Worm (Caenorhabditis elegans) whole organism, L4 larva: ENCODE results near the gene T10G3.1.

ENCODE experiments used
- F44E2.7 ChIP-seq: fragments of 200-800 bp; sonication (Bioruptor generic); IDR thresholded peaks from 2 replicates; pipeline ENCODE4 v2.1.2; 2022; ENCODE audit warnings: missing genetic modification characterization, missing compliant biosample characterization
- R02D3.7 ChIP-seq: fragments of 150-350 bp; sonication (generic microtip); optimal IDR thresholded peaks from 3 replicates; lab custom pipeline; 2014; ENCODE audit warnings: missing biosample characterization, missing genetic modification characterization
- ZK546.5 ChIP-seq, 2 experiments: sonication (generic microtip); optimal IDR thresholded peaks; 2 replicates each; lab custom pipeline; 2017; ENCODE audit warnings: missing biosample characterization in 2 of 2, missing genetic modification characterization in 2 of 2
- aha-1 ChIP-seq: fragments of 150-350 bp; peaks from one replicate; lab custom pipeline; 2014; ENCODE audit warnings: missing biosample characterization, missing genetic modification characterization
- arid-1 ChIP-seq: fragments of 200-800 bp; sonication (Bioruptor generic); conservative IDR thresholded peaks from 2 replicates; pipeline ENCODE4 v1.3.6; 2022; ENCODE audit warnings: missing genetic modification reagents, missing genetic modification characterization, missing compliant biosample characterization
- ceh-20 ChIP-seq: fragments of 200-800 bp; sonication (Bioruptor generic); IDR thresholded peaks from 2 replicates; pipeline ENCODE4 v1.3.6; 2022; ENCODE audit warnings: missing genetic modification reagents, missing genetic modification characterization, missing compliant biosample characterization
- ceh-28 ChIP-seq: fragments of 150-350 bp; optimal IDR thresholded peaks from 2 replicates; lab custom pipeline; 2014; ENCODE audit warnings: missing biosample characterization, missing genetic modification reagents, missing genetic modification characterization
- ceh-62 ChIP-seq: sonication (generic microtip); optimal IDR thresholded peaks from 2 replicates; lab custom pipeline; 2017; ENCODE audit warnings: missing biosample characterization, missing genetic modification characterization
- ceh-82 ChIP-seq: sonication (generic microtip); optimal IDR thresholded peaks from 2 replicates; lab custom pipeline; 2017; ENCODE audit warnings: missing biosample characterization, missing genetic modification characterization
- ces-1 ChIP-seq: fragments of 150-350 bp; sonication (generic microtip); optimal IDR thresholded peaks from 4 replicates; lab custom pipeline; 2014; ENCODE audit warnings: missing biosample characterization, missing genetic modification reagents, missing genetic modification characterization
- ctbp-1 ChIP-seq: fragments of 200-800 bp; sonication (Bioruptor generic); IDR thresholded peaks from 2 replicates; pipeline ENCODE4 v1.3.6; 2022; ENCODE audit warnings: missing genetic modification reagents, missing genetic modification characterization, missing compliant biosample characterization
- daf-16 ChIP-seq, 3 experiments: sonication (generic microtip); optimal IDR thresholded peaks; 2 replicates each; lab custom pipeline; 2016 to 2017; ENCODE audit warnings: missing genetic modification characterization in 3 of 3, missing genetic modification reagents in 3 of 3, mild to moderate bottlenecking in 2 of 3, missing compliant biosample characterization in 2 of 3, missing biosample characterization in 1 of 3, moderate library complexity in 1 of 3
- daf-19 ChIP-seq: fragments of 200-800 bp; sonication (Bioruptor generic); conservative IDR thresholded peaks from 2 replicates; pipeline ENCODE4 v1.3.6; 2022; ENCODE audit warnings: missing genetic modification characterization, missing compliant biosample characterization
- daf-8 ChIP-seq: fragments of 200-800 bp; sonication (Bioruptor generic); IDR thresholded peaks from 2 replicates; pipeline ENCODE4 v1.3.6; 2022; ENCODE audit warnings: missing genetic modification characterization, missing compliant biosample characterization
- dmd-6 ChIP-seq: fragments of 200-800 bp; sonication (Bioruptor generic); IDR thresholded peaks from 2 replicates; pipeline ENCODE4 v1.3.6; 2022; ENCODE audit warnings: missing genetic modification reagents, missing genetic modification characterization, missing compliant biosample characterization
- dmd-8 ChIP-seq: fragments of 200-800 bp; sonication (Bioruptor generic); IDR thresholded peaks from 2 replicates; pipeline ENCODE4 v1.3.6; 2022; ENCODE audit warnings: missing genetic modification characterization, missing compliant biosample characterization
- dve-1 ChIP-seq: sonication (generic microtip); optimal IDR thresholded peaks from 2 replicates; lab custom pipeline; 2017; ENCODE audit warnings: antibody characterized with exemption, mild to moderate bottlenecking, missing genetic modification characterization, missing compliant biosample characterization; ENCODE audit not compliant: insufficient read depth
- fos-1 ChIP-seq: fragments of 150-350 bp; optimal IDR thresholded peaks from 2 replicates; lab custom pipeline; 2014; ENCODE audit warnings: missing biosample characterization, missing genetic modification characterization
- hlh-30 ChIP-seq: sonication (generic microtip); optimal IDR thresholded peaks from 2 replicates; lab custom pipeline; 2017; ENCODE audit warnings: antibody characterized with exemption, mild to moderate bottlenecking, missing genetic modification characterization, missing compliant biosample characterization; ENCODE audit not compliant: insufficient read depth
- hmg-1.1 ChIP-seq: fragments of 200-800 bp; sonication (Bioruptor generic); IDR thresholded peaks from 2 replicates; pipeline ENCODE4 v1.3.6; 2022; ENCODE audit warnings: missing genetic modification reagents, missing genetic modification characterization, missing compliant biosample characterization
- lin-1 ChIP-seq: fragments of 200-800 bp; sonication (Bioruptor generic); IDR thresholded peaks from 2 replicates; pipeline ENCODE4 v1.3.6; 2022; ENCODE audit warnings: missing genetic modification reagents, missing genetic modification characterization, missing compliant biosample characterization
- lin-13 ChIP-seq: fragments of 150-350 bp; optimal IDR thresholded peaks from 2 replicates; lab custom pipeline; 2014; ENCODE audit warnings: missing biosample characterization, missing genetic modification reagents, missing genetic modification characterization
- lin-29 ChIP-seq: fragments of 200-800 bp; sonication (Bioruptor generic); IDR thresholded peaks from 2 replicates; pipeline ENCODE4 v1.3.6; 2022; ENCODE audit warnings: missing genetic modification reagents, missing genetic modification characterization, missing compliant biosample characterization
- lin-38 ChIP-seq: fragments of 200-800 bp; sonication (Bioruptor generic); IDR thresholded peaks from 2 replicates; pipeline ENCODE4 v1.3.6; 2022; ENCODE audit warnings: missing genetic modification reagents, missing genetic modification characterization, missing compliant biosample characterization
- madf-9 ChIP-seq: fragments of 200-800 bp; sonication (Bioruptor generic); conservative IDR thresholded peaks from 2 replicates; pipeline ENCODE4 v1.3.6; 2022; ENCODE audit warnings: missing genetic modification reagents, missing genetic modification characterization, missing compliant biosample characterization
- mdt-29 ChIP-seq: fragments of 200-800 bp; sonication (Bioruptor generic); IDR thresholded peaks from 2 replicates; pipeline ENCODE4 v1.3.6; 2022; ENCODE audit warnings: missing genetic modification reagents, missing genetic modification characterization, missing compliant biosample characterization
- mep-1 ChIP-seq: fragments of 150-350 bp; sonication (generic microtip); optimal IDR thresholded peaks from 3 replicates; lab custom pipeline; 2014; ENCODE audit warnings: missing biosample characterization, missing genetic modification characterization
- mes-2 ChIP-seq: sonication (generic microtip); optimal IDR thresholded peaks from 2 replicates; lab custom pipeline; 2016; ENCODE audit warnings: missing genotype, mild to moderate bottlenecking, missing genetic modification characterization, missing compliant biosample characterization; ENCODE audit not compliant: poor library complexity, severe bottlenecking
- nhr-10 ChIP-seq: fragments of 150-350 bp; optimal IDR thresholded peaks from 2 replicates; lab custom pipeline; 2014; ENCODE audit warnings: missing biosample characterization, missing genetic modification characterization
- nhr-111 ChIP-seq: fragments of 200-800 bp; sonication (Bioruptor generic); optimal IDR thresholded peaks from 2 replicates; lab custom pipeline; 2018; ENCODE audit warnings: mild to moderate bottlenecking, missing genetic modification characterization, missing compliant biosample characterization
- nhr-25 ChIP-seq: sonication (generic microtip); optimal IDR thresholded peaks from 2 replicates; lab custom pipeline; 2017; ENCODE audit warnings: missing genetic modification characterization, mild to moderate bottlenecking, missing compliant biosample characterization, antibody characterized with exemption, moderate library complexity, borderline replicate concordance; ENCODE audit not compliant: insufficient read depth
- nhr-28 ChIP-seq: fragments of 150-350 bp; optimal IDR thresholded peaks from 2 replicates; lab custom pipeline; 2014; ENCODE audit warnings: missing biosample characterization, missing genetic modification characterization
- nhr-42 ChIP-seq: fragments of 200-800 bp; sonication (Bioruptor generic); IDR thresholded peaks from 2 replicates; pipeline ENCODE4 v1.3.6; 2022; ENCODE audit warnings: missing genetic modification characterization, missing compliant biosample characterization
- nhr-48 ChIP-seq: sonication (generic microtip); optimal IDR thresholded peaks from 2 replicates; lab custom pipeline; 2016; ENCODE audit warnings: mild to moderate bottlenecking, missing genetic modification characterization, missing compliant biosample characterization
- pha-4 ChIP-seq, 2 experiments: fragments of 150-350 bp in 1 of 2; fragments of 200-800 bp in 1 of 2; sonication (Bioruptor generic) in 1 of 2; IDR thresholded peaks in 1 of 2; optimal IDR thresholded peaks in 1 of 2; 2 replicates each; pipeline versions ENCODE4 v1.3.6 to Lab custom; 2014 to 2022; ENCODE audit warnings: missing genetic modification characterization in 2 of 2, missing genetic modification reagents in 2 of 2, missing biosample characterization in 1 of 2, missing compliant biosample characterization in 1 of 2
- php-3 ChIP-seq: fragments of 200-800 bp; sonication (Bioruptor generic); IDR thresholded peaks from 2 replicates; pipeline ENCODE4 v1.3.6; 2022; ENCODE audit warnings: missing genetic modification reagents, missing genetic modification characterization, missing compliant biosample characterization
- rbr-2 ChIP-seq: sonication (generic microtip); optimal IDR thresholded peaks from 2 replicates; lab custom pipeline; 2016; ENCODE audit warnings: missing genotype, missing genetic modification characterization, missing compliant biosample characterization
- saeg-2 ChIP-seq: fragments of 200-800 bp; sonication (Bioruptor generic); IDR thresholded peaks from 2 replicates; pipeline ENCODE4 v1.3.6; 2022; ENCODE audit warnings: missing genetic modification reagents, missing genetic modification characterization, missing compliant biosample characterization
- snpc-1.2 ChIP-seq: fragments of 200-800 bp; sonication (Bioruptor generic); IDR thresholded peaks from 2 replicates; pipeline ENCODE4 v1.3.6; 2022; ENCODE audit warnings: missing genetic modification reagents, missing genetic modification characterization, missing compliant biosample characterization
- spr-3 ChIP-seq: fragments of 200-800 bp; sonication (Bioruptor generic); optimal IDR thresholded peaks from 2 replicates; lab custom pipeline; 2018; ENCODE audit warnings: mild to moderate bottlenecking, missing genetic modification characterization, missing compliant biosample characterization
- unc-39 ChIP-seq: sonication (generic microtip); optimal IDR thresholded peaks from 2 replicates; lab custom pipeline; 2017; ENCODE audit warnings: missing biosample characterization, missing genetic modification characterization
- unc-62 ChIP-seq, 3 experiments: fragments of 150-350 bp in 1 of 3; sonication (generic microtip); optimal IDR thresholded peaks in 2 of 3; peaks in 1 of 3; 1 replicate in 1 of 3; 2 replicates in 2 of 3; lab custom pipeline; 2014 to 2017; ENCODE audit warnings: missing biosample characterization in 3 of 3, missing genetic modification characterization in 3 of 3, missing genetic modification reagents in 3 of 3, missing genotype in 1 of 3
- vab-7 ChIP-seq: fragments of 200-800 bp; sonication (Bioruptor generic); IDR thresholded peaks from 2 replicates; pipeline ENCODE4 v1.3.6; 2022; ENCODE audit warnings: missing genetic modification reagents, missing genetic modification characterization, missing compliant biosample characterization
- zag-1 ChIP-seq: fragments of 150-350 bp; optimal IDR thresholded peaks from 2 replicates; lab custom pipeline; 2014; ENCODE audit warnings: missing biosample characterization, missing genetic modification characterization
- zfp-2 ChIP-seq: sonication (generic microtip); optimal IDR thresholded peaks from 2 replicates; lab custom pipeline; 2016; ENCODE audit warnings: mild to moderate bottlenecking, missing genetic modification characterization, missing compliant biosample characterization
- zfp-3 ChIP-seq: fragments of 200-800 bp; sonication (Bioruptor generic); conservative IDR thresholded peaks from 2 replicates; pipeline ENCODE4 v1.3.6; 2022; ENCODE audit warnings: missing genetic modification reagents, missing genetic modification characterization, missing compliant biosample characterization
- zip-2 ChIP-seq: fragments of 150-350 bp; optimal IDR thresholded peaks from 2 replicates; lab custom pipeline; 2014; ENCODE audit warnings: missing biosample characterization, missing genetic modification characterization

Gene T10G3.1

DNA sequence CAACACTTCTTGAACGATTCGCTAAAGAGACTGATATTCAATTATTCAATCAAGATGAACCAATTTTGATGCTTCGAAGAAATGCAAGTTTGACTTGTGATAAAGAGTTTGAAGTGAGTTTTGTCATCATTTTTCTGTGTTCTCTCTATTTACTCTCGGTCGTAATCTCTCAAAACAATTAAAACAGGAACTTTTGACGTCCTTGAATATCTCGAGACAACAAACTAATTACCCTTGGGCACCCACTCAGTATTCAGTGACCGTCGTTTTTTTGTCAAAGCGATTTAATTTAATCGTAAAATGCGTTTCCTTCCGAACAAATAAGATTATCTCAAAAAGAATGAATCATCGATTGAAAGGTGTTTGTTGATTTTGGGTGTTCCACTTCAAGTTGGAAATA lies 9.4 kb downstream of the T10G3.1 start:
- peak; percentile 18 for TF ChIP-seq ces-1
- TF ChIP-seq daf-16 (GFP tag; optimal IDR thresholded peaks at IDR 0.05; lab: Kevin White, UChicago), result no peak
- peak; percentile 4 for TF ChIP-seq daf-16 (tag; optimal IDR thresholded peaks at IDR 0.05; lab: Kevin White, UChicago)
- TF ChIP-seq mep-1 (tag; lab: Kevin White, UChicago), result peak; percentile 27
- TF ChIP-seq madf-9, result no peak
- TF ChIP-seq hlh-30 (tag; lab: Kevin White, UChicago), result no peak
- TF ChIP-seq aha-1 (tag; lab: Kevin White, UChicago), result peak; percentile 54
- TF ChIP-seq, all 104 proteins: peak for 4

DNA sequence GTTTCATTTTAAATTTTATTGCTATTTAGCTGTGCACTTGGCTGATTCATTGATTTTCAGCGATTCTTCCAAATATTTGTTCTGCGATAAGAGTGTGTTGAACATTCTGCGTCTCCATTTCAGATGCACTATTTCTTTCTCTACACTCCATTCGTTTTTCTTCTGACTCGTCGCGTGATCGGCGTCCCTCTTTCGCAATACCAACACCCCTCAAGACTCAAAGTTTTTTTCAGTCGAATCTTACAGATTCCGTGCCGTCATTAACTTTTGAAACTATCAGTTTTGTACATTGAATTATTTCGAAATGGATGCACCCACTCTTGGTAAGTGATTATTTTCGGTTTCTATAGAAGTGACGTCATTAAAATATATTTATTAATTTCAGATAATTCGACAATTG lies 10.5 kb downstream of the T10G3.1 start, which contains the start of gene frm-10:
Gene frm-10, plus strand, starts transcription at position 234 of the 400 bp plus-strand sequence.
- TF ChIP-seq nhr-48 (tag; lab: Kevin White, UChicago) (peak; percentile 77), saeg-2 (GFP tag; lab: Robert Waterston, UW) (no peak), ceh-82 (tag; lab: Kevin White, UChicago) (no peak), lin-1 (GFP tag; lab: Robert Waterston, UW) (peak; percentile 69; the same call in 1 of the 2 replicates), unc-62 (GFP tag; optimal IDR thresholded peaks at IDR 0.05 in 1 of 2; lab: Kevin White, UChicago) (no peak), unc-62 (tag; optimal IDR thresholded peaks at IDR 0.05; lab: Kevin White, UChicago) (no peak), ceh-28 (tag; lab: Kevin White, UChicago) (no peak), daf-8 (GFP tag; lab: Robert Waterston, UW) (no peak), fos-1 (tag; lab: Kevin White, UChicago) (no peak), hmg-1.1 (GFP tag; lab: Robert Waterston, UW) (peak; percentile 66; the same call in 1 of the 2 replicates), nhr-111 (GFP tag; lab: Kevin White, UChicago) (no peak), mes-2 (peak; percentile 75), arid-1 (0 out of 2 replicates have a peak, but pooled peaks have one; percentile 28), unc-39 (tag; lab: Kevin White, UChicago) (no peak), spr-3 (GFP tag; lab: Kevin White, UChicago) (no peak), zfp-3 (no peak), zip-2 (no peak), mdt-29 (GFP tag; lab: Robert Waterston, UW) (0 out of 2 replicates have a peak, but pooled peaks have one; percentile 49), nhr-42 (no peak), snpc-1.2 (GFP tag; lab: Robert Waterston, UW) (no peak), lin-29 (no peak), dmd-6 (GFP tag; lab: Robert Waterston, UW) (peak; percentile 84), R02D3.7 (tag; lab: Kevin White, UChicago) (no peak), zfp-2 (tag; lab: Kevin White, UChicago) (no peak), ZK546.5 (tag; optimal IDR thresholded peaks at IDR 0.05; lab: Kevin White, UChicago) (no peak), pha-4 (GFP tag; IDR thresholded peaks at IDR 0.05; lab: Robert Waterston, UW) (peak; percentile 55; the same call in 1 of the 2 replicates), pha-4 (tag; optimal IDR thresholded peaks at IDR 0.05; lab: Kevin White, UChicago) (peak; percentile 88), dve-1 (peak; percentile 93), rbr-2 (peak; percentile 41), zag-1 (tag; lab: Kevin White, UChicago) (no peak), daf-19 (no peak), hlh-30 (tag; lab: Kevin White, UChicago) (peak; percentile 97), nhr-10 (tag; lab: Kevin White, UChicago) (no peak), ctbp-1 (no peak), nhr-28 (peak; percentile 94), aha-1 (tag; lab: Kevin White, UChicago) (no peak), vab-7 (no peak), lin-13 (peak; percentile 58), F44E2.7 (no peak), nhr-25 (tag; lab: Kevin White, UChicago) (no peak), dmd-8 (GFP tag; lab: Robert Waterston, UW) (no peak), lin-38 (no peak), ceh-20 (GFP tag; lab: Robert Waterston, UW) (peak; percentile 42; the same call in 1 of the 2 replicates), ceh-62 (tag; lab: Kevin White, UChicago) (no peak), php-3 (GFP tag; lab: Robert Waterston, UW) (peak; percentile 95)
